Worm (Caenorhabditis elegans) whole organism, L4 larva: Measurements from ENCODE around the gene srv-10.
"Not testable (repeated sequence)": the region's sequence is repeated elsewhere in the genome, so short reads cannot be mapped to it uniquely, and the experiment has no call there.

Experiments
- F26F4.8 ChIP-seq: fragments of 200-800 bp; sonication (Bioruptor generic); conservative IDR thresholded peaks from 2 replicates; pipeline ENCODE4 v1.3.6; 2022; ENCODE audit warnings: missing genetic modification characterization, missing compliant biosample characterization
- F37D6.2 ChIP-seq: sonication (generic microtip); optimal IDR thresholded peaks from 2 replicates; lab custom pipeline; 2016; ENCODE audit warnings: mild to moderate bottlenecking, missing genetic modification characterization, missing compliant biosample characterization
- F49E8.2 ChIP-seq: sonication (generic microtip); optimal IDR thresholded peaks from 2 replicates; lab custom pipeline; 2016; ENCODE audit warnings: missing compliant biosample characterization, mild to moderate bottlenecking, missing genetic modification characterization, borderline replicate concordance
- Y48G9A.11 ChIP-seq: fragments of 200-800 bp; sonication (Bioruptor generic); IDR thresholded peaks from 2 replicates; pipeline ENCODE4 v1.3.6; 2022; ENCODE audit warnings: missing genetic modification reagents, missing genetic modification characterization, missing compliant biosample characterization
- Y5F2A.4 ChIP-seq: fragments of 200-800 bp; sonication (Bioruptor generic); optimal IDR thresholded peaks from 2 replicates; lab custom pipeline; 2018; ENCODE audit warnings: mild to moderate bottlenecking, missing genetic modification characterization, missing compliant biosample characterization
- aha-1 ChIP-seq: fragments of 150-350 bp; peaks from one replicate; lab custom pipeline; 2014; ENCODE audit warnings: missing biosample characterization, missing genetic modification characterization
- attf-4 ChIP-seq: sonication (generic microtip); optimal IDR thresholded peaks from 3 replicates; lab custom pipeline; 2017; ENCODE audit warnings: missing biosample characterization, missing genetic modification characterization
- ceh-20 ChIP-seq: fragments of 200-800 bp; sonication (Bioruptor generic); IDR thresholded peaks from 2 replicates; pipeline ENCODE4 v1.3.6; 2022; ENCODE audit warnings: missing genetic modification reagents, missing genetic modification characterization, missing compliant biosample characterization
- ceh-32 ChIP-seq: sonication (generic microtip); optimal IDR thresholded peaks from 2 replicates; lab custom pipeline; 2016; ENCODE audit warnings: mild to moderate bottlenecking, missing genetic modification characterization, missing compliant biosample characterization; ENCODE audit not compliant: poor library complexity
- ces-1 ChIP-seq: fragments of 150-350 bp; sonication (generic microtip); optimal IDR thresholded peaks from 4 replicates; lab custom pipeline; 2014; ENCODE audit warnings: missing biosample characterization, missing genetic modification reagents, missing genetic modification characterization
- daf-16 ChIP-seq, 3 experiments: sonication (generic microtip); optimal IDR thresholded peaks; 2 replicates each; lab custom pipeline; 2016 to 2017; ENCODE audit warnings: missing genetic modification characterization in 3 of 3, missing genetic modification reagents in 3 of 3, mild to moderate bottlenecking in 2 of 3, missing compliant biosample characterization in 2 of 3, missing biosample characterization in 1 of 3, moderate library complexity in 1 of 3
- dmd-8 ChIP-seq: fragments of 200-800 bp; sonication (Bioruptor generic); IDR thresholded peaks from 2 replicates; pipeline ENCODE4 v1.3.6; 2022; ENCODE audit warnings: missing genetic modification characterization, missing compliant biosample characterization
- dpl-1 ChIP-seq: fragments of 150-350 bp; optimal IDR thresholded peaks from 2 replicates; lab custom pipeline; 2014; ENCODE audit warnings: missing biosample characterization, missing genetic modification reagents, missing genetic modification characterization
- dve-1 ChIP-seq: sonication (generic microtip); optimal IDR thresholded peaks from 2 replicates; lab custom pipeline; 2017; ENCODE audit warnings: antibody characterized with exemption, mild to moderate bottlenecking, missing genetic modification characterization, missing compliant biosample characterization; ENCODE audit not compliant: insufficient read depth
- egl-43 ChIP-seq: fragments of 200-800 bp; sonication (Bioruptor generic); IDR thresholded peaks from 2 replicates; pipeline ENCODE4 v1.3.6; 2022; ENCODE audit warnings: missing genetic modification reagents, missing genetic modification characterization, missing compliant biosample characterization
- fkh-10 ChIP-seq: fragments of 150-350 bp; optimal IDR thresholded peaks from 2 replicates; lab custom pipeline; 2014; ENCODE audit warnings: missing biosample characterization, missing genetic modification reagents, missing genetic modification characterization
- gei-8 ChIP-seq: fragments of 200-800 bp; sonication (Bioruptor generic); optimal IDR thresholded peaks from 2 replicates; lab custom pipeline; 2018; ENCODE audit warnings: mild to moderate bottlenecking, missing genetic modification characterization, missing compliant biosample characterization
- hif-1 ChIP-seq, 2 experiments: sonication (generic microtip); optimal IDR thresholded peaks; 2 replicates each; lab custom pipeline; 2016 to 2017; ENCODE audit warnings: missing compliant biosample characterization in 2 of 2, missing genetic modification characterization in 2 of 2, missing genetic modification reagents in 2 of 2, missing genotype in 2 of 2, mild to moderate bottlenecking in 1 of 2
- hlh-11 ChIP-seq: fragments of 200-800 bp; sonication (Bioruptor generic); optimal IDR thresholded peaks from 2 replicates; lab custom pipeline; 2018; ENCODE audit warnings: mild to moderate bottlenecking, missing genetic modification characterization, missing compliant biosample characterization
- hlh-30 ChIP-seq: sonication (generic microtip); optimal IDR thresholded peaks from 2 replicates; lab custom pipeline; 2017; ENCODE audit warnings: antibody characterized with exemption, mild to moderate bottlenecking, missing genetic modification characterization, missing compliant biosample characterization; ENCODE audit not compliant: insufficient read depth
- jun-1 ChIP-seq: fragments of 150-350 bp; optimal IDR thresholded peaks from 2 replicates; lab custom pipeline; 2014; ENCODE audit warnings: missing biosample characterization, missing genetic modification reagents, missing genetic modification characterization
- lin-13 ChIP-seq: fragments of 150-350 bp; optimal IDR thresholded peaks from 2 replicates; lab custom pipeline; 2014; ENCODE audit warnings: missing biosample characterization, missing genetic modification reagents, missing genetic modification characterization
- lin-29 ChIP-seq: fragments of 200-800 bp; sonication (Bioruptor generic); IDR thresholded peaks from 2 replicates; pipeline ENCODE4 v1.3.6; 2022; ENCODE audit warnings: missing genetic modification reagents, missing genetic modification characterization, missing compliant biosample characterization
- lin-38 ChIP-seq: fragments of 200-800 bp; sonication (Bioruptor generic); IDR thresholded peaks from 2 replicates; pipeline ENCODE4 v1.3.6; 2022; ENCODE audit warnings: missing genetic modification reagents, missing genetic modification characterization, missing compliant biosample characterization
- lin-39 ChIP-seq: fragments of 150-350 bp; optimal IDR thresholded peaks from 2 replicates; lab custom pipeline; 2014; ENCODE audit warnings: missing biosample characterization, missing genetic modification reagents, missing genetic modification characterization
- mxl-3 ChIP-seq: fragments of 200-800 bp; sonication (Bioruptor generic); optimal IDR thresholded peaks from 2 replicates; lab custom pipeline; 2018; ENCODE audit warnings: mild to moderate bottlenecking, missing genetic modification characterization, missing compliant biosample characterization
- nhr-10 ChIP-seq: fragments of 150-350 bp; optimal IDR thresholded peaks from 2 replicates; lab custom pipeline; 2014; ENCODE audit warnings: missing biosample characterization, missing genetic modification characterization
- nhr-111 ChIP-seq: fragments of 200-800 bp; sonication (Bioruptor generic); optimal IDR thresholded peaks from 2 replicates; lab custom pipeline; 2018; ENCODE audit warnings: mild to moderate bottlenecking, missing genetic modification characterization, missing compliant biosample characterization
- nhr-237 ChIP-seq: sonication (generic microtip); optimal IDR thresholded peaks from 2 replicates; lab custom pipeline; 2017; ENCODE audit warnings: missing biosample characterization, missing genetic modification characterization
- nhr-28 ChIP-seq: fragments of 150-350 bp; optimal IDR thresholded peaks from 2 replicates; lab custom pipeline; 2014; ENCODE audit warnings: missing biosample characterization, missing genetic modification characterization
- nhr-41 ChIP-seq: fragments of 200-800 bp; sonication (Bioruptor generic); IDR thresholded peaks from 2 replicates; pipeline ENCODE4 v1.3.6; 2022; ENCODE audit warnings: missing genetic modification reagents, missing genetic modification characterization, missing compliant biosample characterization
- nhr-42 ChIP-seq: fragments of 200-800 bp; sonication (Bioruptor generic); IDR thresholded peaks from 2 replicates; pipeline ENCODE4 v1.3.6; 2022; ENCODE audit warnings: missing genetic modification characterization, missing compliant biosample characterization
- nhr-48 ChIP-seq: sonication (generic microtip); optimal IDR thresholded peaks from 2 replicates; lab custom pipeline; 2016; ENCODE audit warnings: mild to moderate bottlenecking, missing genetic modification characterization, missing compliant biosample characterization
- nhr-6 ChIP-seq: fragments of 150-350 bp; optimal IDR thresholded peaks from 2 replicates; lab custom pipeline; 2014; ENCODE audit warnings: missing biosample characterization, missing genetic modification characterization
- nhr-77 ChIP-seq: fragments of 150-350 bp; optimal IDR thresholded peaks from 2 replicates; lab custom pipeline; 2014; ENCODE audit warnings: missing biosample characterization, missing genetic modification characterization
- pqm-1 ChIP-seq: sonication (generic microtip); optimal IDR thresholded peaks from 2 replicates; lab custom pipeline; 2017; ENCODE audit warnings: missing biosample characterization, missing genetic modification characterization
- rbr-2 ChIP-seq: sonication (generic microtip); optimal IDR thresholded peaks from 2 replicates; lab custom pipeline; 2016; ENCODE audit warnings: missing genotype, missing genetic modification characterization, missing compliant biosample characterization
- saeg-2 ChIP-seq: fragments of 200-800 bp; sonication (Bioruptor generic); IDR thresholded peaks from 2 replicates; pipeline ENCODE4 v1.3.6; 2022; ENCODE audit warnings: missing genetic modification reagents, missing genetic modification characterization, missing compliant biosample characterization
- skn-1 ChIP-seq: fragments of 150-350 bp; optimal IDR thresholded peaks from 2 replicates; lab custom pipeline; 2014; ENCODE audit warnings: missing biosample characterization, missing genetic modification characterization
- snpc-1.2 ChIP-seq: fragments of 200-800 bp; sonication (Bioruptor generic); IDR thresholded peaks from 2 replicates; pipeline ENCODE4 v1.3.6; 2022; ENCODE audit warnings: missing genetic modification reagents, missing genetic modification characterization, missing compliant biosample characterization
- spr-3 ChIP-seq: fragments of 200-800 bp; sonication (Bioruptor generic); optimal IDR thresholded peaks from 2 replicates; lab custom pipeline; 2018; ENCODE audit warnings: mild to moderate bottlenecking, missing genetic modification characterization, missing compliant biosample characterization
- tag-97 ChIP-seq: fragments of 200-800 bp; sonication (Bioruptor generic); IDR thresholded peaks from 2 replicates; pipeline ENCODE4 v1.3.6; 2022; ENCODE audit warnings: missing genetic modification characterization, missing compliant biosample characterization
- unc-62 ChIP-seq, 3 experiments: fragments of 150-350 bp in 1 of 3; sonication (generic microtip); optimal IDR thresholded peaks in 2 of 3; peaks in 1 of 3; 1 replicate in 1 of 3; 2 replicates in 2 of 3; lab custom pipeline; 2014 to 2017; ENCODE audit warnings: missing biosample characterization in 3 of 3, missing genetic modification characterization in 3 of 3, missing genetic modification reagents in 3 of 3, missing genotype in 1 of 3
- vab-7 ChIP-seq: fragments of 200-800 bp; sonication (Bioruptor generic); IDR thresholded peaks from 2 replicates; pipeline ENCODE4 v1.3.6; 2022; ENCODE audit warnings: missing genetic modification reagents, missing genetic modification characterization, missing compliant biosample characterization
- zag-1 ChIP-seq: fragments of 150-350 bp; optimal IDR thresholded peaks from 2 replicates; lab custom pipeline; 2014; ENCODE audit warnings: missing biosample characterization, missing genetic modification characterization
- ztf-7 ChIP-seq: fragments of 150-350 bp; optimal IDR thresholded peaks from 2 replicates; lab custom pipeline; 2014; ENCODE audit warnings: missing biosample characterization, missing genetic modification characterization

Gene srv-10

DNA sequence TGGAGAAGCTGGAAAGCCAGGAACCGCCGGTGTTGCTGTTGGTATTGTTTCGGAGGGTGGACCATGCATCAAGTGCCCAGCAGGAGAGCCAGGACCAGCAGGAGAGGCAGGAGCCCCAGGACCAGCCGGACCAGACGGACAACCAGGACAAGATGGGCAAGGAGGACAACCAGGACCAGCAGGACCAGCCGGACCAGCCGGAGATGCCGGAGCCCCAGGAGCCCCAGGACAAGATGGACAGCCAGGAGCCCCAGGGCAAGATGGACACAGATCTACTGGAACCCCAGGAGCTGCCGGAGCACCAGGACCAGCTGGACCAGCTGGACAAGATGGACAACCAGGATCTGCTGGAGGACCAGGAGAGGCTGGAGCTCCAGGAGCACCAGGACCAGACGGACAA lies 19.1 kb downstream of the srv-10 start (continued):
- TF ChIP-seq lin-29 (GFP tag; lab: Robert Waterston, UW) (no peak), skn-1 (tag; lab: Kevin White, UChicago) (no peak), aha-1 (tag; lab: Kevin White, UChicago) (no peak), mxl-3 (GFP tag; lab: Kevin White, UChicago) (no peak), F26F4.8 (GFP tag; lab: Robert Waterston, UW) (no peak), F49E8.2 (tag; lab: Kevin White, UChicago) (no peak), F37D6.2 (tag; lab: Kevin White, UChicago) (no peak), nhr-48 (tag; lab: Kevin White, UChicago) (no peak), nhr-237 (no peak), lin-38 (GFP tag; lab: Robert Waterston, UW) (peak; percentile 22; the same call in 1 of the 2 replicates), gei-8 (GFP tag; lab: Kevin White, UChicago) (no peak)

- TF ChIP-seq fkh-10; hlh-11; lin-39 (tag; lab: Kevin White, UChicago): not testable (repeated sequence)
These were observed 19.8 kb downstream of the srv-10 start, which contains the start of gene Y2H9A.6 for ce11 chrV:13443535-13443934. TSS of gene Y2H9A.6 (plus strand) at chrV:13443835.

ce11 chrV:13445229-13445949 lies 21.7 kb downstream of the srv-10 start, which contains the start of gene Y2H9A.4:
TSS of gene Y2H9A.4 (plus strand) at chrV:13445899.
- TF ChIP-seq nhr-28 (tag; lab: Kevin White, UChicago) (peak; percentile 84), ces-1 (GFP tag; lab: Kevin White, UChicago) (no peak), Y5F2A.4 (GFP tag; lab: Kevin White, UChicago) (no peak), saeg-2 (GFP tag; lab: Robert Waterston, UW) (no peak), vab-7 (GFP tag; lab: Robert Waterston, UW) (no peak), spr-3 (no peak), dpl-1 (GFP tag; lab: Kevin White, UChicago) (no peak), attf-4 (no peak), nhr-48 (tag; lab: Kevin White, UChicago) (no peak), ceh-32 (tag; lab: Kevin White, UChicago) (no peak), nhr-6 (tag; lab: Kevin White, UChicago) (peak; percentile 29), dmd-8 (no peak), tag-97 (GFP tag; lab: Robert Waterston, UW) (no peak), pqm-1 (tag; lab: Kevin White, UChicago) (peak; percentile 37), nhr-77 (no peak), hif-1 (tag; optimal IDR thresholded peaks at IDR 0.05; lab: Kevin White, UChicago) (no peak), zag-1 (tag; lab: Kevin White, UChicago) (no peak), lin-29 (GFP tag; lab: Robert Waterston, UW) (no peak), ceh-20 (GFP tag; lab: Robert Waterston, UW) (no peak), lin-13 (GFP tag; lab: Kevin White, UChicago) (no peak), Y48G9A.11 (GFP tag; lab: Robert Waterston, UW) (no peak), ztf-7 (tag; lab: Kevin White, UChicago) (no peak), rbr-2 (tag; lab: Kevin White, UChicago) (no peak), nhr-10 (no peak), hlh-30 (no peak), jun-1 (tag; lab: Kevin White, UChicago) (no peak), dve-1 (tag; lab: Kevin White, UChicago) (peak; percentile 36), egl-43 (GFP tag; lab: Robert Waterston, UW) (no peak), nhr-41 (GFP tag; lab: Robert Waterston, UW) (no peak), nhr-42 (GFP tag; lab: Robert Waterston, UW) (no peak), daf-16 (GFP tag; optimal IDR thresholded peaks at IDR 0.05; lab: Kevin White, UChicago) (no peak), daf-16 (tag; optimal IDR thresholded peaks at IDR 0.05; lab: Kevin White, UChicago) (peak; percentile 93), nhr-111 (GFP tag; lab: Kevin White, UChicago) (no peak), unc-62 (GFP tag; optimal IDR thresholded peaks at IDR 0.05 in 1 of 2; lab: Kevin White, UChicago) (peak in 1 of 2 experiments; percentile 94), unc-62 (tag; optimal IDR thresholded peaks at IDR 0.05; lab: Kevin White, UChicago) (no peak), F37D6.2 (tag; lab: Kevin White, UChicago) (no peak), snpc-1.2 (no peak)
